Worm (Caenorhabditis elegans) whole organism, early embryonic: Measurements from ENCODE around the gene F22E5.17.

ENCODE experiments used
- F13C5.2 ChIP-seq: sonication (generic microtip); optimal IDR thresholded peaks from 2 replicates; lab custom pipeline; 2017; ENCODE audit warnings: mild to moderate bottlenecking, missing genetic modification characterization, inconsistent platforms, missing compliant biosample characterization
- ama-1 ChIP-seq: fragments of 150-350 bp; optimal IDR thresholded peaks from 2 replicates; lab custom pipeline; 2014
- ceh-13 ChIP-seq: fragments of 200-800 bp; sonication (Bioruptor generic); optimal IDR thresholded peaks from 2 replicates; lab custom pipeline; 2018; ENCODE audit warnings: mild to moderate bottlenecking, missing genetic modification characterization, missing compliant biosample characterization
- ceh-36 ChIP-seq: sonication (generic microtip); optimal IDR thresholded peaks from 2 replicates; lab custom pipeline; 2016; ENCODE audit warnings: missing genetic modification characterization, inconsistent platforms, missing compliant biosample characterization
- flt-1 ChIP-seq: fragments of 200-800 bp; sonication (Bioruptor generic); IDR thresholded peaks from 2 replicates; pipeline ENCODE4 v1.3.6; 2022; ENCODE audit warnings: missing genetic modification characterization, missing compliant biosample characterization
- hmbx-1 ChIP-seq: sonication (generic microtip); optimal IDR thresholded peaks from 2 replicates; lab custom pipeline; 2016; ENCODE audit warnings: mild to moderate bottlenecking, missing genetic modification characterization, missing compliant biosample characterization
- hmg-4 ChIP-seq: fragments of 200-800 bp; sonication (Bioruptor generic); optimal IDR thresholded peaks from 2 replicates; lab custom pipeline; 2018; ENCODE audit warnings: mild to moderate bottlenecking, missing genetic modification characterization, missing compliant biosample characterization
- scrt-1 ChIP-seq: fragments of 200-800 bp; sonication (Bioruptor generic); IDR thresholded peaks from 2 replicates; pipeline ENCODE4 v1.3.6; 2022; ENCODE audit warnings: missing genetic modification characterization, missing compliant biosample characterization
- sea-1 ChIP-seq: fragments of 200-800 bp; sonication (Bioruptor generic); conservative IDR thresholded peaks from 2 replicates; pipeline ENCODE4 v1.3.6; 2022; ENCODE audit warnings: missing genetic modification characterization, missing compliant biosample characterization
- tbx-11 ChIP-seq: fragments of 200-800 bp; sonication (Bioruptor generic); IDR thresholded peaks from 2 replicates; pipeline ENCODE4 v1.3.6; 2022; ENCODE audit warnings: missing genetic modification characterization, missing compliant biosample characterization
- tra-4 ChIP-seq: sonication (generic microtip); optimal IDR thresholded peaks from 2 replicates; lab custom pipeline; 2017; ENCODE audit warnings: missing genetic modification characterization, missing compliant biosample characterization

Gene F22E5.17

ce11 chrII:2725561-2725960, 47.7 kb downstream of the F22E5.17 start, which contains the start of the genes T05A8.11 and nep-2:
Gene T05A8.11 (minus strand): TSS chrII:2725661.
Gene nep-2 (minus strand): TSS chrII:2725752.
- TF ChIP-seq tra-4 (tag; lab: Kevin White, UChicago) (no peak), tbx-11 (GFP tag; lab: Robert Waterston, UW) (no peak), scrt-1 (no peak), flt-1 (GFP tag; lab: Robert Waterston, UW) (no peak), hmg-4 (no peak), hmbx-1 (tag; lab: Kevin White, UChicago) (no peak)

- TF ChIP-seq sea-1 (GFP tag; lab: Robert Waterston, UW) (no peak), ceh-13 (GFP tag; lab: Kevin White, UChicago) (no peak), hmbx-1 (tag; lab: Kevin White, UChicago) (no peak), F13C5.2 (no peak), ceh-36 (tag; lab: Kevin White, UChicago) (no peak), flt-1 (GFP tag; lab: Robert Waterston, UW) (no peak), ama-1 (no peak), tra-4 (tag; lab: Kevin White, UChicago) (no peak)
These were observed 48.9 kb downstream of the F22E5.17 start for ce11 chrII:2726774-2727173.
